Fruit fly (Drosophila melanogaster): Measurements from ENCODE around the gene CG33178.

Gene CG33178

DNA sequence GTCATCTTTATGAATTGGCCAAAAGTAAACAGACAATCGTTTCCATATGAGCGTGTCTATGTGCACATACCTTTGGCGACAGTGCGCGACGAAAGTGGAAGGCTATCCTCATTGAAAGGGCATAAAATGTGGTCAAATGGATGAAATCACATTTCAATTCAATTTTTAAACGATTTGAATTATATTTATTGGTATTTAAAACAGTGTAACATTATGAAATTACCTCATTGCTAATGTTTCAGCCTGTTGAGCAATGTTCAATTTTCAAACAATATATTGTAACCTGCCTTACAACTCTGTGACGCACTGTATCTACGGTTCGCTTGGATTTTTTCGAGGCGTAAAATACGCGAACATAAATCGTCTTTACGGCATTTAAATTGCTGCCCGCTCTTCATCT, 37.5 kb downstream of the CG33178 start (continued):
- TF ChIP-seq BEAF-32 (GFP tag; optimal IDR thresholded peaks at IDR 0.05) (no peak), Fer1 (GFP tag; optimal IDR thresholded peaks at IDR 0.05) (peak; percentile 35), NC2β (GFP tag; optimal IDR thresholded peaks at IDR 0.05) (no peak), Dip2 (GFP tag; IDR thresholded peaks at IDR 0.05) (no peak), CG15269 (tag; optimal IDR thresholded peaks at IDR 0.05) (peak; percentile 57), CG7963 (GFP tag; IDR thresholded peaks at IDR 0.05; ENCODE audit: partially characterized antibody) (no peak), Oaz (GFP tag; IDR thresholded peaks at IDR 0.05) (0 out of 2 replicates have a peak, but pooled peaks have one; percentile 14), al (GFP tag; IDR thresholded peaks at IDR 0.05) (peak; percentile 70), CG4282 (GFP tag; optimal IDR thresholded peaks at IDR 0.05) (no peak), CG13123 (GFP tag; optimal IDR thresholded peaks at IDR 0.05) (no peak), peb (GFP tag; IDR thresholded peaks at IDR 0.05) (no peak), Hand (GFP tag; optimal IDR thresholded peaks at IDR 0.05) (peak; percentile 22), eve (GFP tag; optimal IDR thresholded peaks at IDR 0.05) (no peak), MBD-R2 (GFP tag; IDR thresholded peaks at IDR 0.05) (peak; percentile 20; the same call in 1 of the 2 replicates), tio (GFP tag; optimal IDR thresholded peaks at IDR 0.05) (peak; percentile 35), CG14965 (GFP tag; optimal IDR thresholded peaks at IDR 0.05; ENCODE audit: borderline replicate concordance) (no peak), gcm (GFP tag; optimal IDR thresholded peaks at IDR 0.05) (no peak), CG2116 (GFP tag; optimal IDR thresholded peaks at IDR 0.05) (no peak), Mes4 (GFP tag; optimal IDR thresholded peaks at IDR 0.05) (no peak), nerfin-2 (GFP tag; IDR thresholded peaks at IDR 0.05; ENCODE audit: partially characterized antibody) (no peak), Ptx1 (GFP tag; IDR thresholded peaks at IDR 0.05) (peak; percentile 44), NfI (GFP tag; optimal IDR thresholded peaks at IDR 0.05) (peak; percentile 14), ro (GFP tag; IDR thresholded peaks at IDR 0.05) (no peak), slbo (GFP tag; IDR thresholded peaks at IDR 0.05) (peak; percentile 76), pzg (GFP tag; optimal IDR thresholded peaks at IDR 0.05) (no peak), NK7.1 (GFP tag; optimal IDR thresholded peaks at IDR 0.05) (no peak), CG11247 (GFP tag; IDR thresholded peaks at IDR 0.05) (peak; percentile 45; the same call in 1 of the 2 replicates), seq (GFP tag; IDR thresholded peaks at IDR 0.05) (no peak), CG17568 (GFP tag; optimal IDR thresholded peaks at IDR 0.05) (no peak), luna (GFP tag; optimal IDR thresholded peaks at IDR 0.05) (no peak), CG11504 (tag; optimal IDR thresholded peaks at IDR 0.05) (peak; percentile 62), Dref (GFP tag; IDR thresholded peaks at IDR 0.05) (no peak), CG6254 (GFP tag; optimal IDR thresholded peaks at IDR 0.05) (no peak), sob (GFP tag; IDR thresholded peaks at IDR 0.05) (peak; percentile 48; the same call in 1 of the 2 replicates), unc-4 (GFP tag; IDR thresholded peaks at IDR 0.05; ENCODE audit: partially characterized antibody) (no peak), Sin3A (optimal IDR thresholded peaks at IDR 0.05) (no peak), Dip3 (GFP tag; optimal IDR thresholded peaks at IDR 0.05) (peak; percentile 54), CG3163 (GFP tag; optimal IDR thresholded peaks at IDR 0.05) (no peak), trh (GFP tag; optimal IDR thresholded peaks at IDR 0.05) (no peak), D19B (GFP tag; optimal IDR thresholded peaks at IDR 0.05) (peak; percentile 7), CG3281 (GFP tag; optimal IDR thresholded peaks at IDR 0.05) (peak; percentile 65), CG2712 (tag; optimal IDR thresholded peaks at IDR 0.05) (peak; percentile 9), CG2199 (GFP tag; IDR thresholded peaks at IDR 0.05) (no peak), CG3065 (GFP tag; optimal IDR thresholded peaks at IDR 0.05) (no peak), HLH54F (GFP tag; optimal IDR thresholded peaks at IDR 0.05) (peak; percentile 34), ssp (GFP tag; IDR thresholded peaks at IDR 0.05) (no peak), crol (GFP tag; IDR thresholded peaks at IDR 0.05) (no peak), rib (GFP tag; IDR thresholded peaks at IDR 0.05) (no peak), org-1 (GFP tag; optimal IDR thresholded peaks at IDR 0.05) (peak; percentile 30), twi (tag; optimal IDR thresholded peaks at IDR 0.05) (no peak), Dad (GFP tag; optimal IDR thresholded peaks at IDR 0.05) (no peak), CG6272 (GFP tag; IDR thresholded peaks at IDR 0.05) (no peak)

All from whole organism, embryonic.